Worm (Caenorhabditis elegans) whole organism, late embryonic: ENCODE results near the gene mod-1.

Source experiments
- F13H6.1 ChIP-seq: sonication (generic microtip); optimal IDR thresholded peaks from 2 replicates; lab custom pipeline; 2016; ENCODE audit warnings: missing genetic modification characterization, missing compliant biosample characterization
- K09A11.1 ChIP-seq: sonication (generic microtip); optimal IDR thresholded peaks from 2 replicates; lab custom pipeline; 2017; ENCODE audit warnings: antibody characterized with exemption, mild to moderate bottlenecking, missing genetic modification characterization, missing compliant biosample characterization; ENCODE audit not compliant: insufficient read depth
- Y22D7AL.16 ChIP-seq: sonication (generic microtip); optimal IDR thresholded peaks from 2 replicates; lab custom pipeline; 2016; ENCODE audit warnings: missing genetic modification characterization, missing compliant biosample characterization
- ceh-18 ChIP-seq: sonication (generic microtip); optimal IDR thresholded peaks from 2 replicates; lab custom pipeline; 2016; ENCODE audit warnings: missing genetic modification characterization, missing compliant biosample characterization
- ceh-19 ChIP-seq: fragments of 200-800 bp; sonication (Bioruptor generic); optimal IDR thresholded peaks from 2 replicates; lab custom pipeline; 2018; ENCODE audit warnings: mild to moderate bottlenecking, missing genetic modification characterization, missing compliant biosample characterization
- ceh-2 ChIP-seq: sonication (generic microtip); optimal IDR thresholded peaks from 2 replicates; lab custom pipeline; 2016; ENCODE audit warnings: missing genotype, missing genetic modification characterization, missing compliant biosample characterization
- ceh-22 ChIP-seq: sonication (generic microtip); optimal IDR thresholded peaks from 2 replicates; lab custom pipeline; 2017; ENCODE audit warnings: missing biosample characterization, missing genetic modification characterization
- ceh-31 ChIP-seq: sonication (generic microtip); optimal IDR thresholded peaks from 2 replicates; lab custom pipeline; 2016; ENCODE audit warnings: missing genetic modification characterization, missing compliant biosample characterization
- ceh-34 ChIP-seq: sonication (generic microtip); optimal IDR thresholded peaks from 2 replicates; lab custom pipeline; 2016; ENCODE audit warnings: mild to moderate bottlenecking, missing genetic modification characterization, missing compliant biosample characterization
- ceh-45 ChIP-seq: fragments of 200-800 bp; sonication (Bioruptor generic); IDR thresholded peaks from 2 replicates; pipeline ENCODE4 v1.3.6; 2022; ENCODE audit warnings: missing genetic modification reagents, missing genetic modification characterization, missing compliant biosample characterization
- ceh-9 ChIP-seq: sonication (generic microtip); optimal IDR thresholded peaks from 2 replicates; lab custom pipeline; 2016; ENCODE audit warnings: mild to moderate bottlenecking, missing genetic modification characterization, inconsistent platforms, missing compliant biosample characterization
- dve-1 ChIP-seq: sonication (generic microtip); optimal IDR thresholded peaks from 2 replicates; lab custom pipeline; 2017; ENCODE audit warnings: antibody characterized with exemption, mild to moderate bottlenecking, missing genetic modification characterization, missing compliant biosample characterization
- elt-2 ChIP-seq: sonication (generic microtip); optimal IDR thresholded peaks from 2 replicates; lab custom pipeline; 2016; ENCODE audit warnings: missing genetic modification reagents, missing genetic modification characterization, missing compliant biosample characterization
- elt-4 ChIP-seq: sonication (generic microtip); optimal IDR thresholded peaks from 2 replicates; lab custom pipeline; 2016; ENCODE audit warnings: missing genetic modification characterization, missing compliant biosample characterization
- ets-4 ChIP-seq: sonication (generic microtip); optimal IDR thresholded peaks from 2 replicates; lab custom pipeline; 2016; ENCODE audit warnings: missing genetic modification characterization, missing compliant biosample characterization
- eyg-1 ChIP-seq: sonication (generic microtip); optimal IDR thresholded peaks from 2 replicates; lab custom pipeline; 2016; ENCODE audit warnings: missing genotype, missing genetic modification characterization, missing compliant biosample characterization
- fkh-6 ChIP-seq: sonication (generic microtip); optimal IDR thresholded peaks from 2 replicates; lab custom pipeline; 2016; ENCODE audit warnings: missing genetic modification characterization, missing compliant biosample characterization
- gmeb-2 ChIP-seq: sonication (generic microtip); optimal IDR thresholded peaks from 2 replicates; lab custom pipeline; 2016; ENCODE audit warnings: missing genetic modification characterization, inconsistent platforms, missing compliant biosample characterization
- hlh-30 ChIP-seq: sonication (generic microtip); optimal IDR thresholded peaks from 2 replicates; lab custom pipeline; 2017; ENCODE audit warnings: antibody characterized with exemption, missing genetic modification characterization, missing compliant biosample characterization; ENCODE audit not compliant: insufficient read depth
- lim-6 ChIP-seq: sonication (generic microtip); optimal IDR thresholded peaks from 2 replicates; lab custom pipeline; 2016; ENCODE audit warnings: missing genetic modification characterization, missing compliant biosample characterization
- mec-3 ChIP-seq: sonication (generic microtip); optimal IDR thresholded peaks from 2 replicates; lab custom pipeline; 2016; ENCODE audit warnings: borderline replicate concordance, missing genetic modification characterization, missing compliant biosample characterization
- nhr-11 ChIP-seq: fragments of 150-350 bp; optimal IDR thresholded peaks from 2 replicates; lab custom pipeline; 2014; ENCODE audit warnings: missing biosample characterization, missing genetic modification characterization
- npax-4 ChIP-seq: sonication (generic microtip); optimal IDR thresholded peaks from 2 replicates; lab custom pipeline; 2016; ENCODE audit warnings: missing genetic modification characterization, missing compliant biosample characterization
- odd-2 ChIP-seq: sonication (generic microtip); optimal IDR thresholded peaks from 2 replicates; lab custom pipeline; 2017; ENCODE audit warnings: antibody characterized with exemption, mild to moderate bottlenecking, missing genetic modification characterization, missing compliant biosample characterization
- pat-9 ChIP-seq: fragments of 200-800 bp; sonication (Bioruptor generic); optimal IDR thresholded peaks from 2 replicates; lab custom pipeline; 2018; ENCODE audit warnings: mild to moderate bottlenecking, missing genetic modification characterization, moderate library complexity, missing compliant biosample characterization
- pax-1 ChIP-seq: fragments of 150-350 bp; optimal IDR thresholded peaks from 2 replicates; lab custom pipeline; 2014; ENCODE audit warnings: missing biosample characterization, missing genetic modification characterization
- pha-2 ChIP-seq: sonication (generic microtip); optimal IDR thresholded peaks from 2 replicates; lab custom pipeline; 2017; ENCODE audit warnings: mild to moderate bottlenecking, missing genetic modification characterization, missing compliant biosample characterization
- ref-2 ChIP-seq: sonication (generic microtip); optimal IDR thresholded peaks from 2 replicates; lab custom pipeline; 2016; ENCODE audit warnings: missing genetic modification characterization, missing compliant biosample characterization
- sox-2 ChIP-seq: fragments of 200-800 bp; sonication (Bioruptor generic); IDR thresholded peaks from 2 replicates; pipeline ENCODE4 v1.3.6; 2022; ENCODE audit warnings: missing genetic modification reagents, missing genetic modification characterization, missing compliant biosample characterization
- tbx-2 ChIP-seq: sonication (generic microtip); optimal IDR thresholded peaks from 2 replicates; lab custom pipeline; 2016; ENCODE audit warnings: missing genetic modification characterization, missing compliant biosample characterization
- tbx-7 ChIP-seq: sonication (generic microtip); optimal IDR thresholded peaks from 2 replicates; lab custom pipeline; 2016; ENCODE audit warnings: missing genotype, missing genetic modification characterization, missing compliant biosample characterization
- ttx-3 ChIP-seq: sonication (generic microtip); optimal IDR thresholded peaks from 2 replicates; lab custom pipeline; 2016; ENCODE audit warnings: missing genetic modification reagents, missing genetic modification characterization, missing compliant biosample characterization
- unc-86 ChIP-seq: sonication (generic microtip); optimal IDR thresholded peaks from 2 replicates; lab custom pipeline; 2016; ENCODE audit warnings: missing genetic modification characterization, missing compliant biosample characterization
- zip-5 ChIP-seq: sonication (generic microtip); optimal IDR thresholded peaks from 2 replicates; lab custom pipeline; 2016; ENCODE audit warnings: missing genetic modification characterization, missing compliant biosample characterization

The mod-1 gene

ce11 chrV:8936184-8936589 is 22.3 kb upstream of the mod-1 start, which contains the start of gene unc-23 (continued):
- TF ChIP-seq unc-86: no peak
- peak; percentile 38 for TF ChIP-seq pat-9
- no peak for TF ChIP-seq lim-6 (tag; lab: Kevin White, UChicago)
- no peak for TF ChIP-seq ceh-45 (GFP tag; lab: Robert Waterston, UW)
- no peak for TF ChIP-seq tbx-7
- no peak for TF ChIP-seq odd-2
- no peak for TF ChIP-seq elt-4 (tag; lab: Kevin White, UChicago)
- TF ChIP-seq ceh-9 (tag; lab: Kevin White, UChicago): no peak
- no peak for TF ChIP-seq hlh-30 (tag; lab: Kevin White, UChicago)
- no peak for TF ChIP-seq ceh-19 (GFP tag; lab: Kevin White, UChicago)
- TF ChIP-seq ets-4: peak; percentile 60
- peak; percentile 83 for TF ChIP-seq ceh-18 (tag; lab: Kevin White, UChicago)
- no peak for TF ChIP-seq pha-2 (tag; lab: Kevin White, UChicago)
- TF ChIP-seq elt-2 (tag; lab: Kevin White, UChicago): no peak
- no peak for TF ChIP-seq sox-2 (GFP tag; lab: Robert Waterston, UW)
- TF ChIP-seq pax-1 (tag; lab: Kevin White, UChicago): no peak
- TF ChIP-seq Y22D7AL.16: no peak
- TF ChIP-seq ref-2 (tag; lab: Kevin White, UChicago): peak; percentile 54

ce11 chrV:8935104-8935503 is 21.3 kb upstream of the mod-1 start:
- TF ChIP-seq F13H6.1: no peak
- no peak for TF ChIP-seq npax-4 (tag; lab: Kevin White, UChicago)
- TF ChIP-seq, all 69 proteins: peak for 0

DNA sequence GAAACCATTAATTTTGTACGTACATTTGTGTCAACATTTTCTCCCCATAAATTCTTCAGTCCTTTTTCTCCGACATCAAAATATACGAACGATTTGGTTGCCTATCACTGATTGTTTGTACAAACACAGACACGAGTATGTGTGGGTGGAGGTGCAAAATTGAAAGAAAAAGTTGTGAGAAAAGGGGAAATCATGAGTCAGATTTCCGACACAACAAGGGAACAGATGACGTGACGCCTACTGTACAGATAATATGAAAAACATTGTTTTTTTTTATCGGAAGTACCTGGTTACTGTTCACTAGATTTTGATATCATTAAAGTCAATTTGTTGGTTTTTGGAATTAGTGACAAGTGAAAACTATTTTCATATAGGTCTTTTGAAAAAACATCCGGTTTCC is 20.4 kb upstream of the mod-1 start:
- no peak for TF ChIP-seq unc-86
- no peak for TF ChIP-seq ceh-31 (tag; lab: Kevin White, UChicago)
- no peak for TF ChIP-seq tbx-7
- TF ChIP-seq npax-4 (tag; lab: Kevin White, UChicago): no peak
- TF ChIP-seq ceh-22 (tag; lab: Kevin White, UChicago): no peak
- no peak for TF ChIP-seq ceh-45 (GFP tag; lab: Robert Waterston, UW)
- no peak for TF ChIP-seq tbx-2 (tag; lab: Kevin White, UChicago)
- no peak for TF ChIP-seq zip-5 (tag; lab: Kevin White, UChicago)
- TF ChIP-seq K09A11.1 (tag; lab: Kevin White, UChicago): no peak
- no peak for TF ChIP-seq eyg-1
- no peak for TF ChIP-seq ceh-34 (tag; lab: Kevin White, UChicago)

DNA sequence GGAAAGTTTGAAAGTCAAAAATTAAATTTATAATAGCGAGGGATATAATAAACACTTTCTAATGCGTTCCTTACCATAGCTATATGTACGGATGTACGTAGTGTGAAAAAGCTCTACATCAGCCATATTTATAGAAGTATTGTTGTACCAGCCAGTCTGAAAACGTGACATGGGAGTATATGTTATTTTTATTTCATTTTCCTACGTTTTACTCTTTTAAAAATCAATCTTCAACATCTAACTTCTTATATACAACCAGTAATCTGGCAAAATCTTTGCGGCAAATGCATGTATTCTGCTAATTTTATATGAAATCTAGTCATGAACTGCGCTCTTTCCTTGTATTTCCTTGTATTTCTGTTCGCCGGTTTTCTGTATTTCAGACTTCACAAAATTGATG is 18.5 kb upstream of the mod-1 start, which contains the start of gene H14N18.2:
Gene H14N18.2 (plus strand): TSS at position 301 of the 400 bp plus-strand sequence.
- TF ChIP-seq dve-1 (tag; lab: Kevin White, UChicago) (no peak), npax-4 (tag; lab: Kevin White, UChicago) (no peak), Y22D7AL.16 (no peak), pat-9 (no peak), gmeb-2 (tag; lab: Kevin White, UChicago) (no peak), nhr-11 (tag; lab: Kevin White, UChicago) (no peak), mec-3 (tag; lab: Kevin White, UChicago) (no peak), ttx-3 (tag; lab: Kevin White, UChicago) (no peak), ceh-31 (tag; lab: Kevin White, UChicago) (no peak), fkh-6 (tag; lab: Kevin White, UChicago) (no peak), ceh-9 (tag; lab: Kevin White, UChicago) (no peak)
- TF ChIP-seq, all 69 proteins: peak for 0

DNA sequence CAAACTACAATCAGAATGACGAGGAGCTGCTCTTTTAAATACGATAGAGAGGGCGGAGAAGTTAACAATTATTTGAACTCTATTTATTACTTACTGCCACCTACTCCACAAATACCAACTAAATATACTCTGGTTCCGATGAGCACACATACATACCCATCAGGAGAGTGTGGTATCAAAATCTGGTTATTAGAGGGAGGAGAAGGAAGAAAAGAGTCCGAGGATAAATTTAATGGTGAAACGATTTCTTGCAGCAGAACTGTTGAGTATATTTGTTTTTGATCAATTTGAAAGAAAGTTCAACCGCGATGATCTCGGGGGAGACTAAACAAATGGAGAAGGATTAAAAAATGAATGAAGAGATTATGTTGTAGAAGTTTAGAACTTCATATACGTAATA is 15.1 kb upstream of the mod-1 start, which contains the start of gene H14N18.4:
Gene H14N18.4 (minus strand): TSS at position 12 of the 400 bp plus-strand sequence.
- TF ChIP-seq ceh-2 (tag; lab: Kevin White, UChicago) (no peak), nhr-11 (tag; lab: Kevin White, UChicago) (no peak)
- TF ChIP-seq, all 69 proteins: peak for 0
